Worm (Caenorhabditis elegans): Measurements from ENCODE around the gene C55A6.10.

DNA sequence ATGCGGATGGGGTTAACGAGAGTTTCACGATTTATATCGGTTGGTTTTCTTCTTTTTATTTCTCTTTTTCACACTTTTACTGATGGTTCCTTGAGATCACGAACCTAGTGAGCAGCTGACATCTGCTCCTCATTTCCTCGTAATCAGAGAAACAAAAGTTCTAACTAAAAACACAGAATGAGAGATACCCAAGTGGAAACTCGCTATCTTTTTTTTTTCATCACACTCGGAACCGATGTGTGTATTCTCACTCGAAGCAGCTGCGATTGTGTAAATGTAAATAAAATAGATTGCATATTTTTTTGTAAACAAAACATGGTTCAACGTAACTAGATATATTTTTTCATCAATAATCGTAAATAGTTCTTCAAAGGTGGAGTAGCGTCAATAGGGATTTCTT, 1.2 kb downstream of the C55A6.10 start:
- no peak for TF ChIP-seq ztf-23 (GFP tag; IDR thresholded peaks at IDR 0.05)
- no peak for TF ChIP-seq med-1 (GFP tag; optimal IDR thresholded peaks at IDR 0.05; ENCODE audit: insufficient read depth)
- no peak for TF ChIP-seq tab-1 (GFP tag; IDR thresholded peaks at IDR 0.05)
